Fruit fly (Drosophila melanogaster): Measurements from ENCODE around the gene RnrL.

Gene RnrL

DNA sequence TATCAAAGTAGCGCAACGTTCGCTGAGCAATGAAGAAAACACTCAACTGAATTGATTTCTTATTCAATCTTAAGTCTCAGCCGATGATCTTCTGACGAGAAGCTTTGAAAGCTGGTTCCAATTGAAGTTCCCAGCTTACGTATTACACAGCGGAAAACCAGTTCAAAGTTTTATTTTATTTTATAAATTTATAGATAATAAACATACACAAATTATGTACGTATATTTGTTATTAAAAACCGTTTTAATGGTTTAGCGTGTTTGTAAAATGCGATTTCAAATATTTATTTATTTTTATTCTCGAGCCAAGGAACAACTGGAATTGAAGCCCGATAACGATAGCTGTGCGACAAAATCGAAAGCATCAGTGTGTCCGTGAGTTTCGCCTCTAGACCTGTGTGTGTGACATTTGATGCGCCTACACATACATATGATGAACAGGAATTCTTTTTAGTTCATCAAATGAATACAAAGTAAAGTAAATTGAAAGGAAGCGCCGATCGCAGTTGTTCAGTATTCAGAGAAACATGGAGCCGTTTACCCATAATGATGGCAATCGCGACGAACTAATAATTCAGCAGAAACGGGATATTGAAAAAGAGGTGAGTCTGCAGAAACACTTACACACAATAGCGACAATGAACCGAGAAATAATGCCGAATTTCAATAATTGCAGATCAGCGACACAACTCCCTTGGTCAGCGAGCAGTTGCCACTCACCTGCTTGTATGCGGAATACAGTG is 21.1 kb downstream of the RnrL start, which contains the start of the genes CG5390 and CG4968 (continued):
- TF ChIP-seq CG11723 (GFP tag; optimal IDR thresholded peaks at IDR 0.05) (peak; percentile 50), aop (GFP tag; IDR thresholded peaks at IDR 0.05) (no peak), ems (GFP tag; optimal IDR thresholded peaks at IDR 0.05) (peak; percentile 3), so (GFP tag; IDR thresholded peaks at IDR 0.05) (peak; percentile 57; the same call in 1 of the 3 replicates), CG9876 (GFP tag; optimal IDR thresholded peaks at IDR 0.05) (no peak), z (GFP tag; IDR thresholded peaks at IDR 0.05) (peak; percentile 63; the same call in 1 of the 3 replicates), ap (GFP tag; IDR thresholded peaks at IDR 0.05) (no peak), pho (GFP tag; optimal IDR thresholded peaks at IDR 0.05) (peak; percentile 41), ro (GFP tag; IDR thresholded peaks at IDR 0.05) (no peak), slou (GFP tag; optimal IDR thresholded peaks at IDR 0.05) (peak; percentile 55), CG4424 (GFP tag; optimal IDR thresholded peaks at IDR 0.05) (peak; percentile 57), Nf-YA (GFP tag; IDR thresholded peaks at IDR 0.05) (peak; percentile 47; the same call in 1 of the 2 replicates), ac (GFP tag; optimal IDR thresholded peaks at IDR 0.05) (no peak), mam (GFP tag; optimal IDR thresholded peaks at IDR 0.05) (peak; percentile 2), CG15011 (GFP tag; optimal IDR thresholded peaks at IDR 0.05) (peak; percentile 30), CrebB (tag; optimal IDR thresholded peaks at IDR 0.05) (peak; percentile 56), trh (GFP tag; optimal IDR thresholded peaks at IDR 0.05) (no peak), ken (GFP tag; IDR thresholded peaks at IDR 0.05) (0 out of 3 replicates have a peak, but pooled peaks have one; percentile 54), CG32767 (GFP tag; IDR thresholded peaks at IDR 0.05) (0 out of 2 replicates have a peak, but pooled peaks have one; percentile 52), kay (GFP tag; optimal IDR thresholded peaks at IDR 0.05) (peak; percentile 33), fd102C (GFP tag; optimal IDR thresholded peaks at IDR 0.05) (no peak), MTF-1 (GFP tag; optimal IDR thresholded peaks at IDR 0.05; ENCODE audit: borderline replicate concordance) (no peak), dan (GFP tag; IDR thresholded peaks at IDR 0.05) (no peak), gsb-n (tag; optimal IDR thresholded peaks at IDR 0.05) (no peak), tgo (GFP tag; IDR thresholded peaks at IDR 0.05) (peak; percentile 45; the same call in 1 of the 3 replicates), Max (GFP tag; optimal IDR thresholded peaks at IDR 0.05) (peak; percentile 50), BEAF-32 (GFP tag; optimal IDR thresholded peaks at IDR 0.05) (peak; percentile 60), zfh1 (GFP tag; IDR thresholded peaks at IDR 0.05) (0 out of 3 replicates have a peak, but pooled peaks have one; percentile 48), Dref (GFP tag; IDR thresholded peaks at IDR 0.05) (peak; percentile 86), CG31441 (GFP tag; IDR thresholded peaks at IDR 0.05) (peak; percentile 80; the same call in 1 of the 2 replicates), her (GFP tag; optimal IDR thresholded peaks at IDR 0.05) (no peak), sug (tag; optimal IDR thresholded peaks at IDR 0.05) (peak; percentile 72), Dll (GFP tag; IDR thresholded peaks at IDR 0.05; ENCODE audit: partially characterized antibody) (peak; percentile 44; the same call in 1 of the 4 replicates), Side (GFP tag; optimal IDR thresholded peaks at IDR 0.05) (peak; percentile 24), Hr78 (GFP tag; optimal IDR thresholded peaks at IDR 0.05) (peak in 1 of 2 experiments; percentile 20), gcm (GFP tag; optimal IDR thresholded peaks at IDR 0.05) (peak; percentile 64), NfI (GFP tag; optimal IDR thresholded peaks at IDR 0.05) (peak; percentile 72), CG12299 (tag; optimal IDR thresholded peaks at IDR 0.05) (peak; percentile 73), Doc3 (GFP tag; IDR thresholded peaks at IDR 0.05; ENCODE audit: partially characterized antibody) (no peak), Ada2b (GFP tag; IDR thresholded peaks at IDR 0.05) (peak; percentile 63), Mad (GFP tag; optimal IDR thresholded peaks at IDR 0.05) (peak; percentile 14), CG4360 (GFP tag; IDR thresholded peaks at IDR 0.05) (no peak), zfh2 (GFP tag; optimal IDR thresholded peaks at IDR 0.05) (peak; percentile 5), CG18011 (GFP tag; optimal IDR thresholded peaks at IDR 0.05) (peak; percentile 19), HLHmδ (GFP tag; optimal IDR thresholded peaks at IDR 0.05) (peak; percentile 40), eve (GFP tag; optimal IDR thresholded peaks at IDR 0.05) (no peak), MESR4 (GFP tag; optimal IDR thresholded peaks at IDR 0.05) (peak; percentile 81), Dp (GFP tag; optimal IDR thresholded peaks at IDR 0.05) (peak; percentile 58), Meics (GFP tag; optimal IDR thresholded peaks at IDR 0.05) (peak; percentile 78)

Data from whole organism, embryonic.